Fruit fly (Drosophila melanogaster) S2 (cell line): ENCODE data around the gene rut.

ENCODE experiments used
- CG8478 ChIP-seq: fragments of >200 bp; optimal IDR thresholded peaks from 2 replicates; lab custom pipeline; 2018
- CTCF ChIP-seq, 2 experiments: fragments of >200 bp; optimal IDR thresholded peaks; 2 replicates each; lab custom pipeline; 2018

Gene rut

DNA sequence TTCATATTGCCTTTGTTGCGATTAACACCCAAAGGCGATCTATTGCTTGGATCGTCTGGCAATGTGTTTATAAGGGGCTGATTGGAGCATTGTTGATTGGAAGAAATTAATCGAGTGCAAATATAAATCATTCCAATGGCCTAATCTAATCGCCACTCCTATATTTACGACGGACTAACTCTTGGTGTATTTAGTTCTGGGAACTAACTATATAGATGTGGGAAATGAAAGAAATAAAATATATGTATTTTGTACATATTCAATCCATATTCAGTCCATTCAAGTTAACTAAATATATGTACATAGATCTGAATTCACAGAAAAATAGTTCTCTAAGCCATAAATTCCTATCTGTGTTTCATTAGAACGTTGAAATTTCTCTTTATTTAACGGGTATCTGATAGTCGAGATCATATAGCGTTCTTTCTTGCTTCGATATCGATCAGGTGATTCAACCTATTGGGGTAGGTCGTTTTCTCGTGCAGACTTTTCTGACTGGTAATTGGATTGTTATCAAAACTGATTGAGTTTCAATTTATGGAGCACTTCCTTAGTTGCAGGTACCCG, 41.8 kb downstream of the rut start, which contains the start of gene Ag5r2:
Ag5r2 (minus strand) TSS at position 51 of the 567 bp plus-strand sequence.
- TF ChIP-seq CG8478 (lab: Kevin White, UChicago): no peak
- TF ChIP-seq CTCF (optimal IDR thresholded peaks at IDR 0.05; lab: Kevin White, UChicago): no peak

DNA sequence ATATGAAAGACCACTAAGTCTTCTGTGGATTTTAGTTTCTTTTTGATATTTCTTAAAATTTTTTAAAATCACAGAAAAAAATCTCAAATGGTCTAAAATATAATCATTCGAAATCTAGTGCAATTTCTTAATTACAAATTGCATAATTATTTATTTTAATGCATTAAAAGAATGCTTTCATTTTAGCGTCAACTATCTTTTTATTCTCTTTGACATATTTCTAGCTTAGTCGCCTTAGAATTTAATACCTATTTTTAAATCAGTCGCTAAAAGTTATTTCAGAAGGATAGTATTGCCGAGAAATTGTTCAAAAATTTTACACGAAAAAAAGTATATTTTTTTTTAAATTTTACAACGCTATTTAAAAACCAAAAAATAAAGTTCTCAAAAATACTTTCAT, 49.4 kb downstream of the rut start, which contains the start of gene CG5347:
CG5347 (plus strand) TSS at position 301 of the 400 bp plus-strand sequence.
- TF ChIP-seq CG8478 (lab: Kevin White, UChicago) (no peak), CTCF (optimal IDR thresholded peaks at IDR 0.05; lab: Kevin White, UChicago) (no peak)

DNA sequence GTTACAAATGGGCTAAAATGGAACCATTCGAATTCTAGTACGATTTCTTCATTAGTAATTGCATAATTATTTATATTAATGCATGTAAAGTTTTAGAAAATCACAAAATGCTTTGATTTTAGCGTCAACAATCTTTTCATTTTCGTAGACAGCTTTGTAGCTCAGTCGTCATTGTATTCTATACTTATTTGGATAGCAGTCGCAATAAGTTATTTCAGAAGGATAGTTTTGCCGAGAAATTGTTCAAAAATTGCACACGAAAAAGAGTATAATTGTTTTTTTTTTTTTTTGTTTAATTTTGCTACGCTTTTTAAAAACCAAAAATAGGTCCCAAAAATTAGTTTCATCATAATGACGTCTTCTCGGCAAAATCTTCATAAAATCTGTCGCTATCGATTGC, 50.9 kb downstream of the rut start, which contains the start of gene CG5334:
CG5334 (plus strand) TSS at position 301 of the 400 bp plus-strand sequence.
- TF ChIP-seq CTCF (optimal IDR thresholded peaks at IDR 0.05; lab: Kevin White, UChicago) (no peak), CG8478 (lab: Kevin White, UChicago) (no peak)

- no peak for TF ChIP-seq CTCF (optimal IDR thresholded peaks at IDR 0.05; lab: Kevin White, UChicago)
- no peak for TF ChIP-seq CG8478 (lab: Kevin White, UChicago)
Measured at dm6 chrX:14765737-14766253, 60.1 kb downstream of the rut start, which contains the start of gene CG15890. Gene CG15890 (minus strand): TSS chrX:14765787.

- TF ChIP-seq CTCF (optimal IDR thresholded peaks at IDR 0.05; lab: Kevin White, UChicago) (no peak), CG8478 (lab: Kevin White, UChicago) (no peak)
Measured at dm6 chrX:14765024-14765423, 60.8 kb downstream of the rut start.

DNA sequence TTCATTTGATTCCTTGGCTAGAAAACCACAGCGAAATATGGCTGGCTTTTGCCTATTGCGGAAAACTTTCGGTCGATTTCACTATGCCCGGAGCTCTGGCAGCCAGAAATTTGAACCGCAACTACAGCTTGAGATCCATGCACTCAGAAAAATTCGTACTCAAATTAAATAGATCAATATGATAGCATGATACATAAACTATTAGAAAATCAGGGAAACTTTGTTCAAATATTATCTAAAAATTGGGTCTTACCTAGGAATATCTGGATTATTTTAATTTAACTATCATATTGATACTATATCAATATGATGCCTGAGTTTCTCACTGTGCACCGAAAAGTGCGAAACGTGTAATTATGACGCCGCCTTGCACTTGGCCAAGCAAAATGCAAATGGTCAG, 74.7 kb downstream of the rut start:
- TF ChIP-seq CTCF (optimal IDR thresholded peaks at IDR 0.05; lab: Kevin White, UChicago) (no peak), CG8478 (lab: Kevin White, UChicago) (no peak)

DNA sequence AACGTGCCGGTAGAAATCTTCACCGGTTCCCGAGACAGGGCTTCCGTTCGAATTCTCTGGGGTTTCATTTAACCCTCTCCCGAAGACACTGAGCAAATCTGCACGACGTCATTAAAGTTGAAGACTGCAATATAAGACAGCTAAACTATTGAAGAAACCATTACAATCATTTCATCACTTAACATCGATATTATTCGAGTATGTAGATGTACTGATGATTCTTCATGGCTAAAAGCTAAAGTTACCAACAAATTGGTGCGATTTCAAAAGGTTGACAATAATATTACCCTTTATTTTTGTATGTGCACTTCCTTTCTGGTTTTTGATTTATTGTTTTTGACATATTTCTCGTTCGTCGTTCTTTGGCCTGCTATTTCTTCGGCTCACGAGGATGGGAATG, 75.4 kb downstream of the rut start:
- TF ChIP-seq CTCF (optimal IDR thresholded peaks at IDR 0.05; lab: Kevin White, UChicago) (no peak), CG8478 (lab: Kevin White, UChicago) (no peak)

DNA sequence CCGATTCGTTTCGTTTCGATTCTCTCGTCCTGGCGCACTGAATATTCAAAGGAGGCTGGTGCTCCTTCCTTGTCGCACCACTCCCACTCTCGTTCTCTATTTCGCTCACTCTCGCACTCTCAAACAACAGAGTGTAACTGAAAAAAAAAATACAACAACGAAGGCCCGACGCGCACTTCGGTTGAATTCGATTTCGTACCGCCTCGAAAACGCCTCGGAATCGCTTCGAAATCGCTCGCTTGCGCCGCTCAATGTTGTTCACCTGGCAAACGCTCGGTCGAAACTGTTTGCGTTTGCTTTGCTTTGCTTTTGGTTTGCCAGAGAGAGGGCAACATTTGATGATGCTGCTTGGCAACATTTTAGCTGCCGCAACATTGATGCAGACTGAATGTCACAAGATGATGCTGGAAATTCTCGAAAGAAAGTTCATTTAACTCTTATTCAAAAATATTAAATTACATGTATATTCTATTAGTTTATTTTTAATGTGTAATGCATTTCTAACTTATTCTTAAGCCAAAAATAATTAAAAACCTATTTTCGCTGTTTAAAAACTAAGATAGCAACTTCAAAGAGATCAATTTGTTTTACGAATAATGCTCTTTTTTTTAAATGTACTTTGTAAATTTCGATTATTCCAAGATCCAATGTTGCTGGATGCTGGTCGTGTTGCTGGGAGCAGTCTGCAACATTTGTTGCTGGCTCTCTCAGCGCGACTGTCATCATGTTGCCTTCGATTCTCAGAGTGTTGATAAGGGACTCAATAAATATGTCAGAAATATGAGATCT, 76.6 kb downstream of the rut start, which contains the start of gene NetB:
NetB (minus strand) TSS at position 291 of the 789 bp plus-strand sequence.
- TF ChIP-seq CTCF (optimal IDR thresholded peaks at IDR 0.05; lab: Kevin White, UChicago) (no peak), CG8478 (lab: Kevin White, UChicago) (no peak)

DNA sequence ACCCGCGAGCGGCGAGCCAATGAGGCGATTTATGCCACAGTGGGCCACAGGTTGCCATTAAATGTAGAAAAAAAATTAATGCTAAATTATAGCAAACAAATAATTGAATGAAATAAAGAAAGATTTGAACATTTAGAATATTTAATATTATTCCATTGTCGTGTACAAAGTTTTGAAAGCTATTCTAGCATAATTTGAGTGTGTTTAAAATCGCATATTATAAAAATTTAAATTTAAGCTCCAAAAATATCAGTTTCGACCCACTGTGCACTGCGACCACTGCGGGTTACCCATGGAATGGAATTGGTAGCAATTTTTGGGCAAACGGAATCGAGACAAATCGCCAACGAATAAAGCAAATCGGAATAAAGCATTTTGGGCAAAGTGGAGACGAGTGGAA, 82.1 kb downstream of the rut start:
- TF ChIP-seq CG8478 (lab: Kevin White, UChicago) (no peak), CTCF (optimal IDR thresholded peaks at IDR 0.05; lab: Kevin White, UChicago) (no peak)

DNA sequence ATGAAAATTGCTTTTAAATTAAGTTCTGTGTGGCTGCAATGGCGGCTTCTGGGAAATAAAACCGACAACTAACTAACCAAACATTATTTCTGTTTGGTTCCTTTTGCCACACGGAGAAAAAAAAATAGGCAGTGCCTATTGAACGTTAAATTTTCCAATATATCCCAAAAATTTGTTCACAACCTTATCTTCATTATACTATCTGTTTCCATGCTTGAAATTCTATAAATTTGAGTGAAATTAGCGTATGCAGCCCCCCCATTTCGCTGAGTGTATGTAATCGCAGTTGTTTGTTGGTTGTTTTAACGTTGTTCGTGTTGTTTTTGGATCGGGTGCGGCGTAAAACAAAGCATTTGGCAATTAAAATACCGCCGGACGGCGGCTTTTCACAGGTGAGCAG, 87.5 kb downstream of the rut start:
- TF ChIP-seq CG8478 (lab: Kevin White, UChicago) (no peak), CTCF (optimal IDR thresholded peaks at IDR 0.05; lab: Kevin White, UChicago) (no peak)
